Fruit fly (Drosophila melanogaster) whole organism, prepupa: ENCODE measurements around the gene CG13699.

ENCODE experiments used
- Blimp-1 ChIP-seq: fragments of 200-800 bp; sonication (Bioruptor generic); optimal IDR thresholded peaks from 3 replicates; lab custom pipeline; 2017; ENCODE audit warnings: missing biosample characterization, missing genetic modification characterization, mild to moderate bottlenecking, moderate library complexity, missing genetic modification reagents
- CG6163 ChIP-seq: fragments of 200-800 bp; sonication (Bioruptor generic); IDR thresholded peaks from 3 replicates; pipeline ENCODE4 v1.3.6; 2022; ENCODE audit warnings: missing biosample characterization, missing genetic modification characterization
- Hr39 ChIP-seq: fragments of 200-800 bp; sonication (Bioruptor generic); optimal IDR thresholded peaks from 2 replicates; lab custom pipeline; 2016; ENCODE audit warnings: missing biosample characterization, missing genetic modification characterization

dm6 chr3L:18114038-18114926 lies 48.0 kb downstream of the CG13699 start:
- no peak for TF ChIP-seq Hr39 (GFP tag; lab: Kevin White, UChicago)
- TF ChIP-seq CG6163 = peak; percentile 62; the same call in 1 of the 3 replicates
- no peak for TF ChIP-seq Blimp-1
